Worm (Caenorhabditis elegans) whole organism, L2 larva: ENCODE measurements around the gene C28C12.1.

Experiments used
- F13H6.1 ChIP-seq: sonication (generic microtip); optimal IDR thresholded peaks from 2 replicates; lab custom pipeline; 2016; ENCODE audit warnings: missing genetic modification characterization, missing compliant biosample characterization
- ZK546.5 ChIP-seq: sonication (generic microtip); optimal IDR thresholded peaks from 2 replicates; lab custom pipeline; 2017; ENCODE audit warnings: missing biosample characterization, missing genetic modification characterization
- aly-2 ChIP-seq: fragments of 150-350 bp; optimal IDR thresholded peaks from 2 replicates; lab custom pipeline; 2014; ENCODE audit warnings: missing biosample characterization, missing genetic modification characterization
- ceh-16 ChIP-seq: fragments of 150-350 bp; optimal IDR thresholded peaks from 2 replicates; lab custom pipeline; 2014; ENCODE audit warnings: missing biosample characterization, missing genetic modification characterization
- ceh-82 ChIP-seq: fragments of 150-350 bp; optimal IDR thresholded peaks from 2 replicates; lab custom pipeline; 2014; ENCODE audit warnings: missing biosample characterization, missing genetic modification characterization
- lin-13 ChIP-seq: fragments of 150-350 bp; optimal IDR thresholded peaks from 2 replicates; lab custom pipeline; 2014; ENCODE audit warnings: missing biosample characterization, missing genetic modification reagents, missing genetic modification characterization
- lsy-2 ChIP-seq, 2 experiments: fragments of 150-350 bp in 1 of 2; sonication (generic microtip) in 1 of 2; optimal IDR thresholded peaks; 2 replicates each; lab custom pipeline; 2014 to 2017; ENCODE audit warnings: missing biosample characterization in 2 of 2, missing genetic modification characterization in 2 of 2
- mdl-1 ChIP-seq, 2 experiments: fragments of 150-350 bp in 1 of 2; sonication (generic microtip) in 1 of 2; optimal IDR thresholded peaks; 2 replicates each; lab custom pipeline; 2017; ENCODE audit warnings: missing biosample characterization in 2 of 2, missing genetic modification characterization in 2 of 2
- nhr-10 ChIP-seq: sonication (generic microtip); optimal IDR thresholded peaks from 2 replicates; lab custom pipeline; 2017; ENCODE audit warnings: missing biosample characterization, missing genetic modification characterization
- nhr-129 ChIP-seq: fragments of 150-350 bp; optimal IDR thresholded peaks from 2 replicates; lab custom pipeline; 2014; ENCODE audit warnings: missing biosample characterization, missing genetic modification characterization
- nhr-237 ChIP-seq: fragments of 150-350 bp; optimal IDR thresholded peaks from 2 replicates; lab custom pipeline; 2014; ENCODE audit warnings: missing biosample characterization, missing genetic modification characterization
- nhr-77 ChIP-seq: fragments of 150-350 bp; optimal IDR thresholded peaks from 2 replicates; lab custom pipeline; 2014; ENCODE audit warnings: missing biosample characterization, missing genetic modification characterization
- skn-1 ChIP-seq: sonication (generic microtip); optimal IDR thresholded peaks from 2 replicates; lab custom pipeline; 2017; ENCODE audit warnings: missing biosample characterization, missing genetic modification characterization
- unc-62 ChIP-seq: fragments of 150-350 bp; optimal IDR thresholded peaks from 2 replicates; lab custom pipeline; 2014; ENCODE audit warnings: missing biosample characterization, missing genetic modification reagents, missing genetic modification characterization

DNA sequence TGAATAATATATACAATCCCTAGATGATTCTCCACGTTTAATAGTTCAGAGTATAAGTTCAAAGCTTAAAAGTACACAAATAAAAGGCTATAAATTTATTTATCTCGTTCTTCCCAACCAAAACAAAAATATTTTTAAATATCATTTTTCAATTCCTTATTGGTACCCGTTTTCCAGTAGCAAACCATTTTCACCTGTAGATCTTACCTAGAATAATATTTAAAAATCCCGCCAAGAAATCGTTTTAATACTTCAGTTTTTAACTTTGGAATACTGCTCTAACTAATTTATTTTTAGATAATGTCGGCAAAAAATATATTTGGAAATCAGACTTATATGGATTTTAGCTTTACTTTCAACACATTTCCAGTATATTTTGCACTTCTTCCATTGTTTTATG lies 9.2 kb upstream of the C28C12.1 start, which contains the start of gene sru-7:
- TF ChIP-seq lin-13 (GFP tag; lab: Kevin White, UChicago): no peak
- TF ChIP-seq lsy-2 (tag; optimal IDR thresholded peaks at IDR 0.05; lab: Kevin White, UChicago): no peak
- TF ChIP-seq ZK546.5: no peak
- TF ChIP-seq mdl-1 (tag; optimal IDR thresholded peaks at IDR 0.05; lab: Kevin White, UChicago): no peak
- TF ChIP-seq ceh-16 (tag; lab: Kevin White, UChicago): no peak
- TF ChIP-seq F13H6.1 (tag; lab: Kevin White, UChicago): no peak
- no peak for TF ChIP-seq unc-62 (GFP tag; lab: Kevin White, UChicago)
- no peak for TF ChIP-seq nhr-129 (tag; lab: Kevin White, UChicago)
- TF ChIP-seq ceh-82: no peak
- no peak for TF ChIP-seq nhr-77 (tag; lab: Kevin White, UChicago)
- no peak for TF ChIP-seq nhr-10 (tag; lab: Kevin White, UChicago)
- TF ChIP-seq aly-2 (tag; lab: Kevin White, UChicago): no peak
- no peak for TF ChIP-seq nhr-237
- no peak for TF ChIP-seq skn-1 (tag; lab: Kevin White, UChicago)
